Fruit fly (Drosophila melanogaster) whole organism, embryonic: ENCODE measurements around the gene CG13062.

Experiments
- Abd-B ChIP-seq: fragments of 200-800 bp; sonication (Bioruptor generic); optimal IDR thresholded peaks from 2 replicates; lab custom pipeline; 2018; ENCODE audit warnings: missing biosample characterization, mild to moderate bottlenecking, missing genetic modification characterization, moderate library complexity
- CG13287 ChIP-seq: fragments of 200-800 bp; sonication (Bioruptor generic); IDR thresholded peaks from 2 replicates; pipeline ENCODE4 v1.3.6; 2022; ENCODE audit warnings: missing biosample characterization, missing genetic modification characterization; ENCODE audit not compliant: partially characterized antibody
- CG13424 ChIP-seq: fragments of 200-800 bp; sonication (Bioruptor generic); optimal IDR thresholded peaks from 2 replicates; lab custom pipeline; 2019; ENCODE audit warnings: missing biosample characterization, mild to moderate bottlenecking, missing genetic modification characterization, moderate library complexity
- CG14860 ChIP-seq: fragments of 200-800 bp; sonication (Bioruptor generic); IDR thresholded peaks from 3 replicates; pipeline ENCODE4 v1.3.6; 2022; ENCODE audit warnings: missing biosample characterization, missing genetic modification characterization; ENCODE audit not compliant: partially characterized antibody
- CG16779 ChIP-seq: fragments of 200-800 bp; sonication (Bioruptor generic); IDR thresholded peaks from 2 replicates; pipeline ENCODE4 v1.3.6; 2022; ENCODE audit warnings: missing biosample characterization, missing genetic modification characterization
- Rx ChIP-seq: fragments of 200-800 bp; sonication (Bioruptor generic); IDR thresholded peaks from 2 replicates; pipeline ENCODE4 v1.3.6; 2022; ENCODE audit warnings: missing biosample characterization, missing genetic modification characterization
- Usf ChIP-seq: fragments of 200-800 bp; sonication (Bioruptor generic); optimal IDR thresholded peaks from 2 replicates; lab custom pipeline; 2017; ENCODE audit warnings: missing genotype, missing biosample characterization, missing genetic modification characterization

DNA sequence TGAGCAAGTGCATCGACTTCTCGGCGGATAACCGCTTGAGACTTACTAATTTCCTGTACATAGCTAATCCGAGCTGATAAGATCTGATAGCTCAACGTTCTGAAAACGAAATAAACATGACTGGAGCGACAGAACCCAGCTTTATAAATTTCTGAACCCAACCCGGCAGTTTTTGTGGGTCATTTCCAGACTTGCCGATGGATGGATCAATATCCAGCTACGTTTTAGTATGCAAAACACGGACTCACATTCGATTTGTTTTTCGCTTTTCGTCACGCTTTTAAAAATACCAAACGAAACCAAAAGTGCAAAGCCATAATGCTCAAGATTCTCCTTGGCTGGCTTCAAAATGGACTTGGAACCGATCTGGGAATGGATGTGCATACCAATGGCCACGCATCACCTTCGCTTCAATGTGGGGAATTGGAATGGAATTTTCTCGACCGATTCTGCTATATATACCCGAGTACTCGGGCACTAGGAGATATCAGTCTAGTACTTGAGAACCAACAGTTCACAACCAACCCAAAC is 43.2 kb upstream of the CG13062 start, which contains the start of the genes CG34248 and CG13067:
- no peak for TF ChIP-seq CG14860 (GFP tag; lab: Robert Waterston, UW)
- no peak for TF ChIP-seq Abd-B (GFP tag; lab: Kevin White, UChicago)
- TF ChIP-seq Usf = no peak
- TF ChIP-seq CG13287 (GFP tag; lab: Robert Waterston, UW) = no peak
- no peak for TF ChIP-seq Rx (GFP tag; lab: Robert Waterston, UW)
- no peak for TF ChIP-seq CG16779 (GFP tag; lab: Robert Waterston, UW)
- TF ChIP-seq CG13424 (tag; lab: Kevin White, UChicago) = no peak
